Worm (Caenorhabditis elegans) whole organism, L4/young adult: ENCODE measurements around the gene pqn-54.
A peak's percentile ranks its signal among the peaks of the same experiment; 100 is the strongest.

ENCODE experiments used
- W03F9.2 ChIP-seq: fragments of 150-350 bp; optimal IDR thresholded peaks from 2 replicates; lab custom pipeline; 2014; ENCODE audit warnings: missing biosample characterization, missing genetic modification characterization
- dao-5 ChIP-seq: sonication (generic microtip); optimal IDR thresholded peaks from 2 replicates; lab custom pipeline; 2016; ENCODE audit warnings: missing genotype, missing genetic modification characterization, moderate library complexity, missing compliant biosample characterization
- him-1 ChIP-seq: sonication (generic microtip); optimal IDR thresholded peaks from 2 replicates; lab custom pipeline; 2016; ENCODE audit warnings: missing genotype, missing genetic modification reagents, missing genetic modification characterization, missing compliant biosample characterization

Gene pqn-54

DNA sequence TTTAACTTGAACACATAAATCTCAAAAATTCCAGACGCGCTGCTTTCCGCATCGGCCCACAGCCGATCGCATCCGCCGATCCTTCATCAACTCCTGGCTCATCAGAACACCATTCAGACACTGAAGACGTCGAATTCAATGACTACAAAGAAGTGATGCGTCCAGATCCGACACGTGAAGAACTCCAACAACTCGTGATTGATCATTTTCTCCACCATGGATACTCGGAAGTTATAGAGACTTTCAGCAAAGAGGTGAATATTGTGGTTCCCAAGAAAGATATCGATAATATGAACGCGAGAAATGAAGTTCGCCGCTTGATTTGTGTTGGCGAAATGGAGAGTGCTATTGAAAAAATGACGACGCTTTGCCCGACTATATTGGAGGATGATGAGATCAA, 4.1 kb downstream of the pqn-54 start:
- TF ChIP-seq W03F9.2 (tag; lab: Kevin White, UChicago), result no peak
- TF ChIP-seq him-1 (tag; lab: Kevin White, UChicago), result no peak
- TF ChIP-seq dao-5 (tag; lab: Kevin White, UChicago), result no peak

DNA sequence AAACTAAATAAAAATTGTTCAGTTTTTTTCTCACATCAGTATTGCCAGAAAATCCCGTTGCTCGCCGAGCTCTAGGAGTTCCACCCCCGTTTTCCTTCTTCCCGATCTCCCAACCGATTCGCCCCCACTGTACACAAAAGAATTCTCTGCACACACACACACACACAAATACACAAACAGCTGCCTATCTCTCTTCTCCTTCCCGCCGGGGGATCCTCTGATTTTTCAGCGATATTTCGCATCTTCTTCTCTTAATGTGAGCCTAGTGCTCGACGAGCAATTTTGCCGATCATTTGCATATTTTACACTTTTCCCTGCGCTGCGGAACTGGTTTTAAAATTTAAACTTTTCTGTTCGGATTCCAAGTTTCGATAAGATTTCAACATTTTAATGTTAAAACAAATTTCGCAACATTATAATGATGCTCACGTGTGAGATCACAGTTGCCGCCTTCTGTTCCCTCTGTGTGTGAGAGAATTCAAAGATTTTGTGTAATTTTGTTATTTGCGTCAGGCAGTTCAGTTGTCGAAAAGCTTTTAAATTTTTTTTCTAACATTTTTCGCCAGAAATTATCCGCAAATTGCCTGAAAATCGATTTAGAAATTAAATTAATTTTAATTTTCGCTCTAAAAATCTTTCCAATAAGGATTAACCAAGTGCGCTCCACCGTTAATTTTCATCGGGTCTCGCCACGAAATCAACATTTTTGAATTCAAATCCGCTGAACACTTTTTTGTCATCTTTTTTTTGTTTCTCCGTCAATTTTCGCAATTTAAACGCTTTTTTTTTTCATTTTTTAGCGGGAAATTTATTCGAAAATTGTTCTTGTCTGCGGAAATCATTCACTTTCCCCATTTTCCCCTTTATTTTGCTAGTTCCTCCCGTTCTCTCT, 6.5 kb downstream of the pqn-54 start:
- TF ChIP-seq dao-5 (tag; lab: Kevin White, UChicago), result no peak
- TF ChIP-seq him-1 (tag; lab: Kevin White, UChicago), result no peak
- TF ChIP-seq W03F9.2 (tag; lab: Kevin White, UChicago), result peak; percentile 45

DNA sequence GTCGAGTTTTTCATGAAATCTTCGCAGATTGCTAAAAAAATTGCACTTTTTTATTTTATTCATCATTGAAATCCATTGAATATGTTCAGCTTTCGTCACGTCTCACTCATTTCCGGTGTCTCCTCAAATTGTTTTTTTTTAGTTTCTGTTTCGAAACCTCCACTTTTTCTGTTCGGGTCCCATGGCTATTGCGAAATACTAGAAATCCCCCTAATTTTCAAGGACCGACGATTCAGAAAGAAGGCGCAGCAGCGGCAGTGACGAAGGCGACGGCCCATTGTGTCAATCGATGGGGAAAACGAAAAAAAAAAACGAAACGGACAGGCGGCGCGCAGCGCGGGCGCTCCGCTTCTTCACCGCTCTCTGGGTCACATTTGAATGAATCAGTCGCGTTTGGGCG, 7.2 kb downstream of the pqn-54 start:
- TF ChIP-seq him-1 (tag; lab: Kevin White, UChicago), result no peak
- TF ChIP-seq dao-5 (tag; lab: Kevin White, UChicago), result no peak
- no peak for TF ChIP-seq W03F9.2 (tag; lab: Kevin White, UChicago)

ce11 chrV:1472569-1472968, 7.8 kb downstream of the pqn-54 start:
- no peak for TF ChIP-seq dao-5 (tag; lab: Kevin White, UChicago)
- TF ChIP-seq W03F9.2 (tag; lab: Kevin White, UChicago), result no peak
- TF ChIP-seq him-1 (tag; lab: Kevin White, UChicago), result no peak

DNA sequence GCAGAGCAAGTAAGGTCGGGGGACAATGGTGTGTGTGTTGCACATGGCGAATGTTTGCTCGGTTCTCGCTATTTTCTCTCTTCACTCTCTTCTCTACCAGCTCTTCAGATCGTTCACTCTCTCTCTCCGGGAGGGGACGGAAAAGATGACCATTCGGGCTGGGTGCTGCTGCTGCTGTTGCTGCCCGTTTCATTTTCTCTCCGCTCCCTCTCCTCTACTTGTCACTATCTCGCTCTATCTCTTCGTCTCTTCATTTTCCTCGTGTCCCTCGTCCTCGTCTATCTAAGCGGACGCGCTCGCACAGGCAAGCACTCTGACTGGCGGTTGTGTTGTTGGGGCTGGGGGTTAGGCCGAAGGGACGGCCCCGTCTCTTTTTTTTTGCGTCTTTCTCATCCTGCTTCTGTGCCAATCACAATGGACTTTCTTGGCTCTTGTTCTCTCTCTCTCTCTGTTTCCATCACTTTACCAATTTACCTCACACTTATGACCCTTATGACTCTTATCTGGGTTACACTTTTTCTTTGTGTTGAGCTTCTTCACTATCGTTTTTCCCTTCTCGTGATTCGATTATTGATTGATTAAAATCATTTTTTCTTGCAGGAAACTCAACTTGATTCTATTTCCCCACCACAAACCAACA, 9.8 kb downstream of the pqn-54 start, which contains the start of the genes F53E2.2 and unc-60:
TSS of gene F53E2.2 (plus strand) at position 601 of the 640 bp plus-strand sequence.
TSS of gene unc-60 (plus strand) at position 601 of the 640 bp plus-strand sequence.
- TF ChIP-seq dao-5 (tag; lab: Kevin White, UChicago) (peak; percentile 54), W03F9.2 (tag; lab: Kevin White, UChicago) (no peak), him-1 (tag; lab: Kevin White, UChicago) (peak; percentile 85)

ce11 chrV:1476284-1476792, 11.5 kb downstream of the pqn-54 start:
- no peak for TF ChIP-seq W03F9.2 (tag; lab: Kevin White, UChicago)
- no peak for TF ChIP-seq dao-5 (tag; lab: Kevin White, UChicago)
- no peak for TF ChIP-seq him-1 (tag; lab: Kevin White, UChicago)

- no peak for TF ChIP-seq him-1 (tag; lab: Kevin White, UChicago)
Measured at ce11 chrV:1476841-1477240, 12.1 kb downstream of the pqn-54 start.

ce11 chrV:1480841-1481240, 16.1 kb downstream of the pqn-54 start:
- no peak for TF ChIP-seq him-1 (tag; lab: Kevin White, UChicago)
- no peak for TF ChIP-seq dao-5 (tag; lab: Kevin White, UChicago)
- no peak for TF ChIP-seq W03F9.2 (tag; lab: Kevin White, UChicago)

DNA sequence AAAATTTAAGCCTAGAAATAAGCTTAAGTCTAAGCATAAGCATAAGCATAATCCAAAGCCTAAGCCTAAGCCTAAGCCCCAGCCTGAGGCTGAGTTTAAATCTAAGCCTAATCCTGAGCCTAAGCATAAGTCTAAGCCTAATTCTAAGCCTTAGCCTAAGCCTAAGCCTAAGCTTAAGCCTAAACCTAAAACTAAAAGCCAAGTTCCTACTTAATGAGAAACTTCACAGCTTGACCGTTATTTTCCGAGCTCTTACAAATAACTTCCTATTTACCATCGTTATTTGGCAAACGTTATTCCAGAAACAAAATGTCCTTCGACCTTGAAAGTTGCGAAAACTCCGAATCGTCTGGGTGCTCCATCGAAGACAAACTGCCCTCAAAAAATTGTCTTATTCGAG, 17.0 kb downstream of the pqn-54 start, which contains the start of gene C38C3.4:
TSS of gene C38C3.4 (plus strand) at position 301 of the 400 bp plus-strand sequence.
- no peak for TF ChIP-seq him-1 (tag; lab: Kevin White, UChicago)
- no peak for TF ChIP-seq W03F9.2 (tag; lab: Kevin White, UChicago)
- TF ChIP-seq dao-5 (tag; lab: Kevin White, UChicago), result no peak

ce11 chrV:1486031-1486430, 21.2 kb downstream of the pqn-54 start:
- TF ChIP-seq him-1 (tag; lab: Kevin White, UChicago) (no peak), W03F9.2 (tag; lab: Kevin White, UChicago) (no peak), dao-5 (tag; lab: Kevin White, UChicago) (no peak)

ce11 chrV:1487262-1487661, 22.5 kb downstream of the pqn-54 start:
- TF ChIP-seq W03F9.2 (tag; lab: Kevin White, UChicago) (no peak), dao-5 (tag; lab: Kevin White, UChicago) (no peak), him-1 (tag; lab: Kevin White, UChicago) (no peak)

DNA sequence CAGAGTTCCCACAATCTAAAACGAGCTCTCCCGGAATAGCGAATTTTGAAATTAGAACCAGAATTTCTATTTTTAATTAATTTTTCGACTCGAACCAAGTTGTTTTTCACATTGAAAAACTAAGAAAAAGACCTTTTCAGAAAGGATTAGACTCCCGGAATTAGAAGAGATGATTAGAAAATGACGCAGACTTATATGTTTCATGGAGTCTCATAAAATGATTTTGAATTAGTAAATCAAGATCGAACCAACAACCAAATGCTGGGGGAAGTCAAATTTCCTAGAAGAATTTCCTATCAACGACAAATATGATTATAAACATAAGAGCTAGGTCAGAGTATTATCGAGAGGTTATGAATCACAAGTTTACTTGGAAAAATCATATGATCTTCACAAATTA, 23.9 kb downstream of the pqn-54 start:
- no peak for TF ChIP-seq dao-5 (tag; lab: Kevin White, UChicago)
- TF ChIP-seq him-1 (tag; lab: Kevin White, UChicago), result no peak
- no peak for TF ChIP-seq W03F9.2 (tag; lab: Kevin White, UChicago)

DNA sequence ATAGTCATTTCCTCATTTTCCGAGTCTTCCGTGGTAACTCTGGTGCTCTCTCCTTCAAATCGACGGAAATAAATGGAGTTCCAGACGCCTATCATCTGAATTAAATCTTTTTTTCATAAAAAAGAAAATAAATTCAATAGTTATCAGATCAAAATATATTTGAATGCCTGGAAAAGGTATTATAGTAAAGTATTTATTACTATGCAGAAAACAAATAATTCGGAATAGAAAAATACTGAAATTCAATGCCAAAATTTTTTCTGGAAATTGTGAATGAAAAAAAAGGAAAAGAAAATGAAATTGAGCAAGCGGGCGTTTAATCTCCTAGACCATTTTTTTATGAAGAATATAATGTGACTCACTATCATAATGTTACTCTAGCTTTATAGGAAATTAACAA, 26.7 kb downstream of the pqn-54 start, which contains the start of gene C38C3.6:
TSS of gene C38C3.6 (minus strand) at position 101 of the 400 bp plus-strand sequence.
- TF ChIP-seq W03F9.2 (tag; lab: Kevin White, UChicago) (no peak), him-1 (tag; lab: Kevin White, UChicago) (no peak), dao-5 (tag; lab: Kevin White, UChicago) (no peak)
